Worm (Caenorhabditis elegans) whole organism, young adult: Measurements from ENCODE around the gene C27F2.7.

ENCODE experiments used
- C17E4.6 ChIP-seq: fragments of 200-800 bp; sonication (Bioruptor generic); IDR thresholded peaks from 2 replicates; pipeline ENCODE4 v1.3.6; 2022; ENCODE audit warnings: missing genetic modification reagents, missing genetic modification characterization, missing compliant biosample characterization
- F33H1.4 ChIP-seq: fragments of 200-800 bp; sonication (Bioruptor generic); IDR thresholded peaks from 2 replicates; pipeline ENCODE4 v1.3.6; 2022; ENCODE audit warnings: missing genetic modification reagents, missing genetic modification characterization, missing compliant biosample characterization
- F37B4.10 ChIP-seq: fragments of 200-800 bp; sonication (Bioruptor generic); IDR thresholded peaks from 2 replicates; pipeline ENCODE4 v1.3.6; 2022; ENCODE audit warnings: missing genetic modification characterization, missing compliant biosample characterization
- F57C9.4 ChIP-seq: sonication (generic microtip); optimal IDR thresholded peaks from 2 replicates; lab custom pipeline; 2017; ENCODE audit warnings: mild to moderate bottlenecking, missing genetic modification characterization, missing compliant biosample characterization
- K11D2.4 ChIP-seq: fragments of 200-800 bp; sonication (Bioruptor generic); IDR thresholded peaks from 2 replicates; pipeline ENCODE4 v1.3.6; 2022; ENCODE audit warnings: missing genetic modification reagents, missing genetic modification characterization, missing compliant biosample characterization
- Y56A3A.18 ChIP-seq: fragments of 200-800 bp; sonication (Bioruptor generic); IDR thresholded peaks from 2 replicates; pipeline ENCODE4 v1.3.6; 2022; ENCODE audit warnings: missing genetic modification reagents, missing genetic modification characterization, missing compliant biosample characterization
- akir-1 ChIP-seq: fragments of 200-800 bp; sonication (Bioruptor generic); optimal IDR thresholded peaks from 2 replicates; lab custom pipeline; 2018; ENCODE audit warnings: mild to moderate bottlenecking, missing genetic modification characterization, moderate library complexity, missing compliant biosample characterization
- aptf-2 ChIP-seq: fragments of 200-800 bp; sonication (Bioruptor generic); conservative IDR thresholded peaks from 2 replicates; pipeline ENCODE4 v1.3.6; 2022; ENCODE audit warnings: missing genetic modification reagents, missing genetic modification characterization, missing compliant biosample characterization
- attf-5 ChIP-seq: fragments of 200-800 bp; sonication (Bioruptor generic); optimal IDR thresholded peaks from 2 replicates; lab custom pipeline; 2018; ENCODE audit warnings: mild to moderate bottlenecking, missing genetic modification characterization, missing compliant biosample characterization
- ceh-100 ChIP-seq: fragments of 200-800 bp; sonication (Bioruptor generic); IDR thresholded peaks from 2 replicates; pipeline ENCODE4 v1.3.6; 2022; ENCODE audit warnings: missing genetic modification reagents, missing genetic modification characterization, missing compliant biosample characterization
- ceh-40 ChIP-seq: fragments of 200-800 bp; sonication (Bioruptor generic); IDR thresholded peaks from 2 replicates; pipeline ENCODE4 v1.3.6; 2022; ENCODE audit warnings: missing genetic modification characterization, missing compliant biosample characterization
- die-1 ChIP-seq: sonication (generic microtip); optimal IDR thresholded peaks from 2 replicates; lab custom pipeline; 2016; ENCODE audit warnings: missing genotype, mild to moderate bottlenecking, missing genetic modification characterization, missing compliant biosample characterization
- dox-1 ChIP-seq: fragments of 200-800 bp; sonication (Bioruptor generic); IDR thresholded peaks from 2 replicates; pipeline ENCODE4 v1.3.6; 2022; ENCODE audit warnings: missing genetic modification reagents, missing genetic modification characterization, missing compliant biosample characterization
- him-1 ChIP-seq: sonication (generic microtip); optimal IDR thresholded peaks from 2 replicates; lab custom pipeline; 2016; ENCODE audit warnings: missing genotype, missing genetic modification reagents, missing genetic modification characterization, missing compliant biosample characterization
- hmg-1.2 ChIP-seq: fragments of 200-800 bp; sonication (Bioruptor generic); IDR thresholded peaks from 2 replicates; pipeline ENCODE4 v1.3.6; 2022; ENCODE audit warnings: missing genetic modification reagents, missing genetic modification characterization, missing compliant biosample characterization
- hrde-1 ChIP-seq: sonication (generic microtip); optimal IDR thresholded peaks from 2 replicates; lab custom pipeline; 2016; ENCODE audit warnings: missing genetic modification characterization, mild to moderate bottlenecking, missing compliant biosample characterization, moderate library complexity, missing genotype, missing genetic modification reagents, borderline replicate concordance
- hsf-1 ChIP-seq: fragments of 200-800 bp; sonication (Bioruptor generic); IDR thresholded peaks from 2 replicates; pipeline ENCODE4 v1.3.6; 2022; ENCODE audit warnings: missing genetic modification reagents, missing genetic modification characterization, missing compliant biosample characterization
- lag-1 ChIP-seq: fragments of 200-800 bp; sonication (Bioruptor generic); IDR thresholded peaks from 2 replicates; pipeline ENCODE4 v1.3.6; 2022; ENCODE audit warnings: missing genetic modification reagents, missing genetic modification characterization, missing compliant biosample characterization
- let-607 ChIP-seq, 2 experiments: fragments of 200-800 bp in 1 of 2; sonication (Bioruptor generic) in 1 of 2; sonication (generic microtip) in 1 of 2; optimal IDR thresholded peaks; 2 replicates each; lab custom pipeline; 2016 to 2018; ENCODE audit warnings: mild to moderate bottlenecking in 2 of 2, missing compliant biosample characterization in 2 of 2, missing genetic modification characterization in 2 of 2, moderate library complexity in 2 of 2, missing genotype in 1 of 2
- lin-35 ChIP-seq, 3 experiments: fragments of 150-350 bp in 2 of 3; sonication (generic microtip) in 1 of 3; optimal IDR thresholded peaks; 2 replicates each; lab custom pipeline; 2014 to 2018; ENCODE audit warnings: missing biosample characterization in 3 of 3, missing genetic modification characterization in 3 of 3, missing genetic modification reagents in 3 of 3
- lin-54 ChIP-seq: fragments of 200-800 bp; sonication (Bioruptor generic); optimal IDR thresholded peaks from 2 replicates; lab custom pipeline; 2018; ENCODE audit warnings: mild to moderate bottlenecking, missing genetic modification characterization, missing compliant biosample characterization
- lsl-1 ChIP-seq: fragments of 200-800 bp; sonication (Bioruptor generic); optimal IDR thresholded peaks from 2 replicates; lab custom pipeline; 2018; ENCODE audit warnings: mild to moderate bottlenecking, missing genetic modification characterization, moderate library complexity, missing compliant biosample characterization
- madf-6 ChIP-seq: fragments of 200-800 bp; sonication (Bioruptor generic); IDR thresholded peaks from 2 replicates; pipeline ENCODE4 v1.3.6; 2022; ENCODE audit warnings: missing genetic modification reagents, missing genetic modification characterization, missing compliant biosample characterization
- madf-8 ChIP-seq: fragments of 200-800 bp; sonication (Bioruptor generic); conservative IDR thresholded peaks from 2 replicates; pipeline ENCODE4 v1.3.6; 2022; ENCODE audit warnings: missing genetic modification reagents, missing genetic modification characterization, missing compliant biosample characterization
- mxl-1 ChIP-seq: sonication (generic microtip); optimal IDR thresholded peaks from 2 replicates; lab custom pipeline; 2016; ENCODE audit warnings: missing genetic modification characterization, missing compliant biosample characterization
- nfya-2 ChIP-seq: fragments of 200-800 bp; sonication (Bioruptor generic); IDR thresholded peaks from 2 replicates; pipeline ENCODE4 v1.3.6; 2022; ENCODE audit warnings: missing genetic modification reagents, missing genetic modification characterization, missing compliant biosample characterization
- nfyb-1 ChIP-seq: fragments of 200-800 bp; sonication (Bioruptor generic); IDR thresholded peaks from 2 replicates; pipeline ENCODE4 v1.3.6; 2022; ENCODE audit warnings: missing genetic modification reagents, missing genetic modification characterization, missing compliant biosample characterization
- snpc-3.4 ChIP-seq: sonication (generic microtip); optimal IDR thresholded peaks from 2 replicates; lab custom pipeline; 2017; ENCODE audit warnings: missing genetic modification characterization, mild to moderate bottlenecking, missing compliant biosample characterization, antibody characterized with exemption, moderate library complexity, missing genotype, missing genetic modification reagents
- xnd-1 ChIP-seq: sonication (generic microtip); optimal IDR thresholded peaks from 2 replicates; lab custom pipeline; 2016; ENCODE audit warnings: missing genotype, missing genetic modification reagents, missing genetic modification characterization, missing compliant biosample characterization
- zfh-2 ChIP-seq: fragments of 200-800 bp; sonication (Bioruptor generic); conservative IDR thresholded peaks from 2 replicates; pipeline ENCODE4 v1.3.6; 2022; ENCODE audit warnings: missing genetic modification reagents, missing genetic modification characterization, missing compliant biosample characterization
- zim-3 ChIP-seq: sonication (generic microtip); optimal IDR thresholded peaks from 2 replicates; lab custom pipeline; 2017; ENCODE audit warnings: mild to moderate bottlenecking, missing genetic modification characterization, moderate library complexity, missing compliant biosample characterization
- ztf-3 ChIP-seq: fragments of 200-800 bp; sonication (Bioruptor generic); optimal IDR thresholded peaks from 2 replicates; lab custom pipeline; 2018; ENCODE audit warnings: mild to moderate bottlenecking, missing genetic modification characterization, missing compliant biosample characterization

Gene C27F2.7

ce11 chrIII:4998956-4999425 lies 14.7 kb upstream of the C27F2.7 start, which contains the start of gene smcr-8 (continued):
- peak; percentile 82 for TF ChIP-seq xnd-1 (tag; lab: Kevin White, UChicago)
- TF ChIP-seq nfya-2 = no peak
- TF ChIP-seq mxl-1 (tag; lab: Kevin White, UChicago) = no peak
- no peak for TF ChIP-seq hrde-1 (tag; lab: Kevin White, UChicago)
- no peak for TF ChIP-seq F37B4.10 (GFP tag; lab: Robert Waterston, UW)
- peak; percentile 86 for TF ChIP-seq dox-1 (GFP tag; lab: Robert Waterston, UW)

DNA sequence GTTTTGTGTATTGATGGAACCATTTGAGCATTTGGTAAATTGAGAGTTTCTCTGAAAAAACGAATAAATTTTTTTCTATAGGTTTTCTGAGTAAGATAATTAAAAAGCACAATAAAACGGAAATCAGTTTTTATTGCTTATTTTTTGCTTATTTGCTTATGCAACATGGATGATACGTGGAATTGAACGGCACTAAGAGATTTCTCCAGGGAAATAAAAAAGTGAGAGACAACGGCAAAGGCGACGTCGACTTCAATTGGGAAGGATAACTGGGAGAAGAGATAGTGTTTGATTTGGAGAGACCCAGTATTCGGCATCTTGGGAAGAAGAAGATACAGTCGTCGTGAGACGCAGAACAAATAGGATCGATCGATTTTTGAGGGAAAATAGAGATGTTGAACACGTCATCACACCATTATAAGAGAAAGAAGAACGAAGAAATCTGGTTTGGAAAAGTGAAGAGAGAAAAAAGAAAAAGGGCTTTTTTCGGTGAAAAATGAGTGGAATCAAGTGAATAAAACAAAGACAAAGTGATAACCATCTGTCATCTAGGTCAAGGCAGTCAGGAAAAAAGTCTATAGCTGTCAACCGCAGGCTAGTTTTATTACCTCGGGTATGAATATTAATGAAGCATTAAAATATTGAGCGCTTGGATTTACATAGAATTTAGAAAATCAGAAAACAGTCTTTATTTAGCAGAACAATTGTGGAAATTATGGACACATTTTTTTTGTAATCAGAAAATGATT lies 14.0 kb upstream of the C27F2.7 start, which contains the start of gene tmem-131:
Gene tmem-131 (minus strand): TSS at position 51 of the 749 bp plus-strand sequence.
- TF ChIP-seq K11D2.4 (GFP tag; lab: Robert Waterston, UW) (no peak), snpc-3.4 (no peak), zim-3 (tag; lab: Kevin White, UChicago) (no peak), zfh-2 (GFP tag; lab: Robert Waterston, UW) (no peak), aptf-2 (GFP tag; lab: Robert Waterston, UW) (peak; percentile 82), Y56A3A.18 (GFP tag; lab: Robert Waterston, UW) (no peak), F33H1.4 (GFP tag; lab: Robert Waterston, UW) (no peak), hrde-1 (tag; lab: Kevin White, UChicago) (no peak), let-607 (tag; optimal IDR thresholded peaks at IDR 0.05; lab: Kevin White, UChicago) (peak in 1 of 2 experiments; percentile 43), hsf-1 (GFP tag; lab: Robert Waterston, UW) (no peak), mxl-1 (tag; lab: Kevin White, UChicago) (no peak), hmg-1.2 (GFP tag; lab: Robert Waterston, UW) (peak; percentile 64), him-1 (tag; lab: Kevin White, UChicago) (no peak), C17E4.6 (GFP tag; lab: Robert Waterston, UW) (no peak), lsl-1 (GFP tag; lab: Kevin White, UChicago) (no peak), ztf-3 (GFP tag; lab: Kevin White, UChicago) (no peak), akir-1 (GFP tag; lab: Kevin White, UChicago) (no peak), attf-5 (GFP tag; lab: Kevin White, UChicago) (no peak), F57C9.4 (tag; lab: Kevin White, UChicago) (no peak), ceh-100 (GFP tag; lab: Robert Waterston, UW) (no peak), lin-35 (GFP tag; optimal IDR thresholded peaks at IDR 0.05; lab: Kevin White, UChicago) (no peak), lag-1 (GFP tag; lab: Robert Waterston, UW) (no peak)

ce11 chrIII:4987666-4988065 lies 3.4 kb upstream of the C27F2.7 start:
- no peak for TF ChIP-seq lag-1 (GFP tag; lab: Robert Waterston, UW)
- TF ChIP-seq nfyb-1 = no peak
- TF ChIP-seq xnd-1 (tag; lab: Kevin White, UChicago) = peak; percentile 81
- no peak for TF ChIP-seq ceh-40 (GFP tag; lab: Robert Waterston, UW)
- TF ChIP-seq die-1 (tag; lab: Kevin White, UChicago) = no peak
- peak; percentile 84 for TF ChIP-seq madf-6 (GFP tag; lab: Robert Waterston, UW)
- TF ChIP-seq madf-8 = peak; percentile 62
- TF ChIP-seq F33H1.4 (GFP tag; lab: Robert Waterston, UW) = peak; percentile 85
- peak; percentile 92 for TF ChIP-seq lsl-1 (GFP tag; lab: Kevin White, UChicago)
- peak; percentile 7 for TF ChIP-seq lin-54 (GFP tag; lab: Kevin White, UChicago)
